Fruit fly (Drosophila melanogaster): ENCODE measurements around the gene Arc42.
A peak's percentile ranks its signal among the peaks of the same experiment; 100 is the strongest.

Gene Arc42

DNA sequence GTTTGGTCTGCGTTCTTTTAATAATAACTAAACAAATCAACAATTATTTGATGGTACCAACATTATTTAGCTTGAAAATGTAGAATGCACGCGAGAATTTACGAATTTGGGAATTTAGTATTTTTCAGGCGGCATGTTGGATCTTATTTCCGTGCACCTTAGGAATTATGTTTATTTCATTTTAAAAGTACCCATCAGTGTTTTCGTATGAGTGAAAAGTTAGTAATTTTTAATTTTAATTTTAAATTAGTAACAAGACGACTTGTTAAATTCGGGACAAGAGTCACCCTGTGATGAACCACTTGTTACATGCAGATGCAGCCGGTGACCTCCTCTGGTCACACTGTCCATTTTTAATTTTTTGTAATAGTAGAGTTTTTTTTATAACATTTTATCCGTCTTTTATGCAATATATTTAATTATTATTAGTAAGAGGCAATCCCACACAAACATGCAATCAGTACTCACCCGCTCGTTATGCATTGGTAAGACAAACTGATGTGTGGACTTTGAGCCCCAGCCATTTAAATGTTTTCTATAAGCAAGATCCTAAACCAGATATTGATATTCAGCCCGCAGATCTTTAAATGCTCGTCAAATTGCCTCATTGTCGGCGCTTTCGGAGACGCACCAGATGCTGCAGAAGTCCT lies at the start of gene Arc42, which contains the start of gene CG17186:
Arc42 (plus strand) TSS at position 311 of the 650 bp plus-strand sequence.
CG17186 (minus strand) TSS at position 88 of the 650 bp plus-strand sequence.
- TF ChIP-seq CG3919 (GFP tag; optimal IDR thresholded peaks at IDR 0.05) (peak; percentile 17), Eip78C (GFP tag) (peak; percentile 72), CG31627 (GFP tag; optimal IDR thresholded peaks at IDR 0.05) (peak; percentile 1), esn (GFP tag; optimal IDR thresholded peaks at IDR 0.05) (peak; percentile 42), vri (GFP tag; optimal IDR thresholded peaks at IDR 0.05) (peak; percentile 39), svp (GFP tag) (no peak), Eip93F (GFP tag; optimal IDR thresholded peaks at IDR 0.05) (no peak), CG6276 (GFP tag; optimal IDR thresholded peaks at IDR 0.05) (peak; percentile 78), achi (GFP tag; optimal IDR thresholded peaks at IDR 0.05) (peak; percentile 2), spab (GFP tag; optimal IDR thresholded peaks at IDR 0.05) (peak; percentile 43), CG10631 (GFP tag; optimal IDR thresholded peaks at IDR 0.05) (no peak), Hr4 (GFP tag; optimal IDR thresholded peaks at IDR 0.05) (peak; percentile 15), Hr39 (GFP tag; optimal IDR thresholded peaks at IDR 0.05) (peak; percentile 6), CG16779 (tag; optimal IDR thresholded peaks at IDR 0.05) (peak; percentile 62), Hr38 (GFP tag; optimal IDR thresholded peaks at IDR 0.05) (no peak), ss (GFP tag; optimal IDR thresholded peaks at IDR 0.05) (peak; percentile 85 to 87), Met (GFP tag; optimal IDR thresholded peaks at IDR 0.05) (peak; percentile 46), CG10669 (GFP tag; optimal IDR thresholded peaks at IDR 0.05) (peak; percentile 26), fd85E (GFP tag; optimal IDR thresholded peaks at IDR 0.05) (no peak), fd59A (GFP tag; optimal IDR thresholded peaks at IDR 0.05) (no peak), dsx (GFP tag; optimal IDR thresholded peaks at IDR 0.05; ENCODE audit: poor library complexity, severe bottlenecking) (peak; percentile 23), CG8632 (GFP tag; optimal IDR thresholded peaks at IDR 0.05) (no peak), CG11762 (GFP tag; optimal IDR thresholded peaks at IDR 0.05; ENCODE audit: insufficient read depth) (no peak), topi (GFP tag; optimal IDR thresholded peaks at IDR 0.05) (peak; percentile 21), CG6854 (GFP tag; optimal IDR thresholded peaks at IDR 0.05) (peak; percentile 47), Lpt (GFP tag; optimal IDR thresholded peaks at IDR 0.05) (no peak), Eip75B (GFP tag; optimal IDR thresholded peaks at IDR 0.05) (peak; percentile 45), CG9139 (GFP tag; optimal IDR thresholded peaks at IDR 0.05) (peak; percentile 84), Sox14 (GFP tag; optimal IDR thresholded peaks at IDR 0.05) (peak; percentile 28), CG6163 (GFP tag; IDR thresholded peaks at IDR 0.05) (no peak), Ets21C (GFP tag; optimal IDR thresholded peaks at IDR 0.05) (no peak), Ets96B (tag; optimal IDR thresholded peaks at IDR 0.05) (no peak), acj6 (GFP tag; optimal IDR thresholded peaks at IDR 0.05) (peak; percentile 19), Sox15 (GFP tag; optimal IDR thresholded peaks at IDR 0.05) (no peak), pdm3 (GFP tag; optimal IDR thresholded peaks at IDR 0.05) (no peak), CG15336 (GFP tag; IDR thresholded peaks at IDR 0.05) (0 out of 2 replicates have a peak, but pooled peaks have one; percentile 15), CG1621 (tag; optimal IDR thresholded peaks at IDR 0.05) (peak; percentile 10), lz (GFP tag; optimal IDR thresholded peaks at IDR 0.05) (peak; percentile 46), CG11294 (GFP tag; IDR thresholded peaks at IDR 0.05) (no peak), CG7368 (GFP tag; optimal IDR thresholded peaks at IDR 0.05) (no peak), CG34406 (GFP tag; optimal IDR thresholded peaks at IDR 0.05) (no peak), Sox102F (GFP tag; optimal IDR thresholded peaks at IDR 0.05) (peak; percentile 13), CG4318 (GFP tag; optimal IDR thresholded peaks at IDR 0.05) (no peak), CG11902 (GFP tag; optimal IDR thresholded peaks at IDR 0.05) (no peak), dac (GFP tag; optimal IDR thresholded peaks at IDR 0.05) (no peak), CG8319 (GFP tag; optimal IDR thresholded peaks at IDR 0.05) (peak; percentile 30), salr (GFP tag; optimal IDR thresholded peaks at IDR 0.05) (no peak), OdsH (GFP tag; optimal IDR thresholded peaks at IDR 0.05) (peak; percentile 41), CG3032 (tag; optimal IDR thresholded peaks at IDR 0.05) (no peak), CG6808 (GFP tag; optimal IDR thresholded peaks at IDR 0.05) (peak; percentile 79), Blimp-1 (GFP tag; optimal IDR thresholded peaks at IDR 0.05) (no peak)
